Fruit fly (Drosophila melanogaster) whole organism, embryonic: ENCODE results near the gene CG8312.

Source experiments
- C15 ChIP-seq: fragments of 200-800 bp; sonication (Bioruptor generic); IDR thresholded peaks from 3 replicates; pipeline ENCODE4 v1.3.6; 2022; ENCODE audit warnings: missing biosample characterization, missing genetic modification characterization
- CG1024 ChIP-seq: fragments of 200-800 bp; sonication (Bioruptor generic); IDR thresholded peaks from 2 replicates; pipeline ENCODE4 v1.3.6; 2022; ENCODE audit warnings: missing biosample characterization, missing genetic modification characterization
- CG11696 ChIP-seq: fragments of 200-800 bp; sonication (Bioruptor generic); IDR thresholded peaks from 2 replicates; pipeline ENCODE4 v1.3.6; 2022; ENCODE audit warnings: missing biosample characterization, missing genetic modification characterization
- CG12659 ChIP-seq: fragments of 200-800 bp; sonication (Bioruptor generic); optimal IDR thresholded peaks from 3 replicates; lab custom pipeline; 2017; ENCODE audit warnings: mild to moderate bottlenecking, missing biosample characterization, missing genetic modification reagents, missing genetic modification characterization
- CG12744 ChIP-seq: fragments of 200-800 bp; sonication (Bioruptor generic); optimal IDR thresholded peaks from 2 replicates; lab custom pipeline; 2016; ENCODE audit warnings: missing biosample characterization, missing genetic modification characterization
- CG17912 ChIP-seq: fragments of 200-800 bp; sonication (Bioruptor generic); optimal IDR thresholded peaks from 2 replicates; lab custom pipeline; 2018; ENCODE audit warnings: missing biosample characterization, mild to moderate bottlenecking, missing genetic modification characterization
- CG2129 ChIP-seq: fragments of 200-800 bp; sonication (Bioruptor generic); IDR thresholded peaks from 2 replicates; pipeline ENCODE4 v1.3.6; 2022; ENCODE audit warnings: missing biosample characterization, missing genetic modification characterization; ENCODE audit not compliant: partially characterized antibody
- CG31441 ChIP-seq: fragments of 200-800 bp; sonication (Bioruptor generic); IDR thresholded peaks from 2 replicates; pipeline ENCODE4 v1.3.6; 2022; ENCODE audit warnings: missing biosample characterization, missing genetic modification characterization
- CG32772 ChIP-seq: fragments of 200-800 bp; sonication (Bioruptor generic); IDR thresholded peaks from 2 replicates; pipeline ENCODE4 v1.3.6; 2022; ENCODE audit warnings: missing biosample characterization, missing genetic modification characterization
- CG33213 ChIP-seq: fragments of 200-800 bp; sonication (Bioruptor generic); optimal IDR thresholded peaks from 3 replicates; lab custom pipeline; 2016; ENCODE audit warnings: missing biosample characterization, missing genetic modification characterization
- CG33557 ChIP-seq: fragments of 200-800 bp; sonication (Bioruptor generic); optimal IDR thresholded peaks from 2 replicates; lab custom pipeline; 2019; ENCODE audit warnings: missing biosample characterization, mild to moderate bottlenecking, missing genetic modification characterization, moderate library complexity
- CG3838 ChIP-seq: fragments of 200-800 bp; sonication (Bioruptor generic); optimal IDR thresholded peaks from 3 replicates; lab custom pipeline; 2016; ENCODE audit warnings: missing biosample characterization, missing genetic modification characterization
- CG7556 ChIP-seq: fragments of 200-800 bp; sonication (Bioruptor generic); optimal IDR thresholded peaks from 2 replicates; lab custom pipeline; 2017; ENCODE audit warnings: missing biosample characterization, mild to moderate bottlenecking, missing genetic modification characterization
- CG7839 ChIP-seq: fragments of 200-800 bp; sonication (Bioruptor generic); optimal IDR thresholded peaks from 3 replicates; lab custom pipeline; 2018; ENCODE audit warnings: missing biosample characterization, mild to moderate bottlenecking, missing genetic modification characterization, moderate library complexity
- CG8290 ChIP-seq, 3 experiments: fragments of 200-800 bp; sonication (Bioruptor generic); optimal IDR thresholded peaks; 2 replicates each; lab custom pipeline; 2016 to 2019; ENCODE audit warnings: missing biosample characterization in 3 of 3, missing genetic modification characterization in 3 of 3, mild to moderate bottlenecking in 2 of 3, moderate library complexity in 1 of 3
- Camta ChIP-seq: fragments of 200-800 bp; sonication (Bioruptor generic); optimal IDR thresholded peaks from 2 replicates; lab custom pipeline; 2016; ENCODE audit warnings: missing biosample characterization, missing genetic modification characterization
- CrebB ChIP-seq: fragments of 200-800 bp; sonication (Bioruptor generic); optimal IDR thresholded peaks from 3 replicates; lab custom pipeline; 2018; ENCODE audit warnings: missing biosample characterization, mild to moderate bottlenecking, missing genetic modification characterization
- D ChIP-seq, 2 experiments: fragments of 200-800 bp in 1 of 2; fragments of >200 bp in 1 of 2; sonication (Bioruptor generic) in 1 of 2; optimal IDR thresholded peaks; 2 replicates in 1 of 2; 3 replicates in 1 of 2; lab custom pipeline; 2017; ENCODE audit warnings: mild to moderate bottlenecking in 1 of 2, missing biosample characterization in 1 of 2, missing genetic modification characterization in 1 of 2, missing genetic modification reagents in 1 of 2
- Dbx ChIP-seq: fragments of 200-800 bp; sonication (Bioruptor generic); IDR thresholded peaks from 3 replicates; pipeline ENCODE4 v1.3.6; 2022; ENCODE audit warnings: missing biosample characterization, missing genetic modification characterization
- Dip3 ChIP-seq: fragments of 200-800 bp; sonication (Bioruptor generic); optimal IDR thresholded peaks from 3 replicates; lab custom pipeline; 2016; ENCODE audit warnings: missing biosample characterization, missing genetic modification characterization
- Eip74EF ChIP-seq, 2 experiments: fragments of 200-800 bp in 1 of 2; fragments of >200 bp in 1 of 2; sonication (Bioruptor generic) in 1 of 2; optimal IDR thresholded peaks; 2 replicates each; lab custom pipeline; 2017 to 2019; ENCODE audit warnings: missing biosample characterization in 2 of 2, missing genetic modification characterization in 2 of 2, mild to moderate bottlenecking in 1 of 2, moderate library complexity in 1 of 2
- Fer2 ChIP-seq: fragments of 200-800 bp; sonication (Bioruptor generic); optimal IDR thresholded peaks from 2 replicates; lab custom pipeline; 2018; ENCODE audit warnings: missing biosample characterization, mild to moderate bottlenecking, missing genetic modification characterization, moderate library complexity
- Gug ChIP-seq: fragments of 200-800 bp; sonication (Bioruptor generic); IDR thresholded peaks from 4 replicates; pipeline ENCODE4 v1.3.6; 2022; ENCODE audit warnings: missing biosample characterization, missing genetic modification characterization
- Max ChIP-seq: fragments of 200-800 bp; sonication (Bioruptor generic); optimal IDR thresholded peaks from 2 replicates; lab custom pipeline; 2016; ENCODE audit warnings: missing biosample characterization, mild to moderate bottlenecking, missing genetic modification characterization
- Nf-YB ChIP-seq: fragments of 200-800 bp; sonication (Bioruptor generic); optimal IDR thresholded peaks from 3 replicates; lab custom pipeline; 2019; ENCODE audit warnings: missing biosample characterization, mild to moderate bottlenecking, missing genetic modification characterization, moderate library complexity
- NfI ChIP-seq: fragments of 200-800 bp; sonication (Bioruptor generic); optimal IDR thresholded peaks from 3 replicates; lab custom pipeline; 2018; ENCODE audit warnings: missing biosample characterization, mild to moderate bottlenecking, missing genetic modification characterization, moderate library complexity
- Sin3A ChIP-seq: fragments of >200 bp; optimal IDR thresholded peaks from 2 replicates; lab custom pipeline; 2018
- Sox102F ChIP-seq: fragments of 200-800 bp; sonication (Bioruptor generic); optimal IDR thresholded peaks from 2 replicates; lab custom pipeline; 2018; ENCODE audit warnings: missing biosample characterization, mild to moderate bottlenecking, missing genetic modification characterization, moderate library complexity
- Ssrp ChIP-seq: fragments of 200-800 bp; sonication (Bioruptor generic); optimal IDR thresholded peaks from 2 replicates; lab custom pipeline; 2018; ENCODE audit warnings: missing biosample characterization, mild to moderate bottlenecking, missing genetic modification characterization, moderate library complexity
- Taf1 ChIP-seq: fragments of 200-800 bp; sonication (Bioruptor generic); IDR thresholded peaks from 2 replicates; pipeline ENCODE4 v1.3.6; 2022; ENCODE audit warnings: missing biosample characterization, missing genetic modification characterization
- YL-1 ChIP-seq: fragments of 200-800 bp; sonication (Bioruptor generic); optimal IDR thresholded peaks from 3 replicates; lab custom pipeline; 2017; ENCODE audit warnings: missing biosample characterization, mild to moderate bottlenecking, missing genetic modification characterization
- ap ChIP-seq: fragments of 200-800 bp; sonication (Bioruptor generic); IDR thresholded peaks from 2 replicates; pipeline ENCODE4 v1.3.6; 2022; ENCODE audit warnings: missing biosample characterization, missing genetic modification characterization
- az2 ChIP-seq: fragments of 200-800 bp; sonication (Bioruptor generic); optimal IDR thresholded peaks from 3 replicates; lab custom pipeline; 2016; ENCODE audit warnings: missing biosample characterization, missing genetic modification characterization
- bbx ChIP-seq: fragments of 200-800 bp; sonication (Bioruptor generic); IDR thresholded peaks from 2 replicates; pipeline ENCODE4 v1.3.6; 2022; ENCODE audit warnings: missing biosample characterization, missing genetic modification characterization; ENCODE audit not compliant: partially characterized antibody
- bcd ChIP-seq: fragments of 200-800 bp; sonication (Bioruptor generic); optimal IDR thresholded peaks from 2 replicates; lab custom pipeline; 2017; ENCODE audit warnings: missing biosample characterization, mild to moderate bottlenecking, missing genetic modification characterization
- chif ChIP-seq, 2 experiments: fragments of 200-800 bp; sonication (Bioruptor generic); optimal IDR thresholded peaks; 3 replicates each; lab custom pipeline; 2016; ENCODE audit warnings: missing biosample characterization in 2 of 2, missing genetic modification characterization in 2 of 2
- kah ChIP-seq: fragments of 200-800 bp; sonication (Bioruptor generic); optimal IDR thresholded peaks from 2 replicates; lab custom pipeline; 2018; ENCODE audit warnings: missing biosample characterization, mild to moderate bottlenecking, missing genetic modification characterization
- knrl ChIP-seq: fragments of 200-800 bp; sonication (Bioruptor generic); IDR thresholded peaks from 3 replicates; pipeline ENCODE4 v1.3.6; 2022; ENCODE audit warnings: missing biosample characterization, missing genetic modification characterization; ENCODE audit not compliant: partially characterized antibody
- lab ChIP-seq: fragments of 200-800 bp; sonication (Bioruptor generic); optimal IDR thresholded peaks from 3 replicates; lab custom pipeline; 2017; ENCODE audit warnings: missing biosample characterization, missing genetic modification characterization, mild to moderate bottlenecking, moderate library complexity, missing genetic modification reagents
- odd ChIP-seq: fragments of 200-800 bp; sonication (Bioruptor generic); optimal IDR thresholded peaks from 2 replicates; lab custom pipeline; 2017; ENCODE audit warnings: missing biosample characterization, mild to moderate bottlenecking, missing genetic modification characterization
- pb ChIP-seq: fragments of 200-800 bp; sonication (Bioruptor generic); optimal IDR thresholded peaks from 3 replicates; lab custom pipeline; 2016; ENCODE audit warnings: missing biosample characterization, missing genetic modification characterization
- peb ChIP-seq: fragments of 200-800 bp; sonication (Bioruptor generic); IDR thresholded peaks from 2 replicates; pipeline ENCODE4 v1.3.6; 2022; ENCODE audit warnings: missing biosample characterization, missing genetic modification characterization
- ranshi ChIP-seq: fragments of 200-800 bp; sonication (Bioruptor generic); IDR thresholded peaks from 2 replicates; pipeline ENCODE4 v1.3.6; 2022; ENCODE audit warnings: missing biosample characterization, missing genetic modification characterization
- slou ChIP-seq: fragments of 200-800 bp; sonication (Bioruptor generic); optimal IDR thresholded peaks from 3 replicates; lab custom pipeline; 2016; ENCODE audit warnings: missing biosample characterization, missing genetic modification characterization
- tll ChIP-seq, 2 experiments: fragments of 200-800 bp in 1 of 2; fragments of >200 bp in 1 of 2; sonication (Bioruptor generic) in 1 of 2; optimal IDR thresholded peaks; 2 replicates each; lab custom pipeline; 2017 to 2019; ENCODE audit warnings: missing biosample characterization in 2 of 2, missing genetic modification characterization in 2 of 2, mild to moderate bottlenecking in 1 of 2, moderate library complexity in 1 of 2
- trem ChIP-seq: fragments of 200-800 bp; optimal IDR thresholded peaks from 3 replicates; lab custom pipeline; 2019; ENCODE audit warnings: missing biosample characterization, mild to moderate bottlenecking, missing genetic modification characterization, moderate library complexity

CG8312 gene

DNA sequence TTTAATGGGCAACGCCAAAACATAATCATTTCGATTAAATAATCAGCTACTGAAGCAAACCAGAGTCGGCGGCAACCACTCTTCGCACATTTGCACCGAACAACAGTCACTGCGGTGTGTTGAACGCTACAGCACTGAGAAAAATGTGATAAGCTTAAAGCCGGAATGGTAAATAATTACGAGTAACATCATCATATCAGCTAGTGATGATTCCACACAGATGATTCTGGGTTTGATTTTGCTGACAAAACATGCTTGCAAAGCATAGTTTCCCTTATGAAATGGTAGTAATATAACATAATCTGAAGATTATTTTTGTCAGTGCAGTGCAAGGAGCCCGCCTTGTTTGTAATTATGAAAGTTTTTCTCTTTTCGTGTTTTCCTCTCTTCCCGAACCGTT, 7.0 kb downstream of the CG8312 start (continued):
- peak; percentile 65 for TF ChIP-seq Ssrp (tag; lab: Kevin White, UChicago)
- peak; percentile 65 for TF ChIP-seq CG31441 (GFP tag; lab: Robert Waterston, UW)
- TF ChIP-seq bbx (GFP tag; lab: Robert Waterston, UW): no peak
- peak; percentile 21 for TF ChIP-seq CG7839 (tag; lab: Kevin White, UChicago)
- TF ChIP-seq CG32772 (GFP tag; lab: Robert Waterston, UW): 0 out of 2 replicates have a peak, but pooled peaks have one; percentile 19
- TF ChIP-seq bcd: peak; percentile 55
- peak; percentile 14 for TF ChIP-seq CG12659 (GFP tag; lab: Kevin White, UChicago)
- no peak for TF ChIP-seq peb (GFP tag; lab: Robert Waterston, UW)
- TF ChIP-seq CG1024 (GFP tag; lab: Robert Waterston, UW): 0 out of 2 replicates have a peak, but pooled peaks have one; percentile 35
- TF ChIP-seq chif (GFP tag; optimal IDR thresholded peaks at IDR 0.05; lab: Kevin White, UChicago): peak; percentile 56 to 76
- peak; percentile 30 for TF ChIP-seq NfI (GFP tag; lab: Kevin White, UChicago)
- TF ChIP-seq knrl (GFP tag; lab: Robert Waterston, UW): no peak
- TF ChIP-seq Nf-YB (GFP tag; lab: Kevin White, UChicago): no peak
- TF ChIP-seq CG2129 (GFP tag; lab: Robert Waterston, UW): no peak
- peak; percentile 12 for TF ChIP-seq Camta
- no peak for TF ChIP-seq CrebB (tag; lab: Kevin White, UChicago)
- TF ChIP-seq CG17912 (GFP tag; lab: Kevin White, UChicago): no peak
- TF ChIP-seq CG33557 (GFP tag; lab: Kevin White, UChicago): peak; percentile 51
- TF ChIP-seq Eip74EF (GFP tag; optimal IDR thresholded peaks at IDR 0.05; lab: Kevin White, UChicago): no peak
- no peak for TF ChIP-seq CG8290 (GFP tag; optimal IDR thresholded peaks at IDR 0.05; lab: Kevin White, UChicago)
- peak in 1 of 2 experiments; percentile 61 for TF ChIP-seq CG8290 (tag; optimal IDR thresholded peaks at IDR 0.05; lab: Kevin White, UChicago)
- no peak for TF ChIP-seq Max
- no peak for TF ChIP-seq Sin3A (lab: Kevin White, UChicago)
- no peak for TF ChIP-seq YL-1 (GFP tag; lab: Kevin White, UChicago)
- TF ChIP-seq trem (tag; lab: Kevin White, UChicago): peak; percentile 35
- TF ChIP-seq ap: no peak
- no peak for TF ChIP-seq odd (GFP tag; lab: Kevin White, UChicago)
- TF ChIP-seq CG33213: no peak
- peak; percentile 28 for TF ChIP-seq CG7556 (GFP tag; lab: Kevin White, UChicago)
- no peak for TF ChIP-seq CG11696 (GFP tag; lab: Robert Waterston, UW)
- TF ChIP-seq D (optimal IDR thresholded peaks at IDR 0.05; lab: Kevin White, UChicago): no peak
- peak; percentile 68 for TF ChIP-seq D (GFP tag; optimal IDR thresholded peaks at IDR 0.05; lab: Kevin White, UChicago)
- TF ChIP-seq Dip3 (GFP tag; lab: Kevin White, UChicago): no peak
- no peak for TF ChIP-seq CG12744 (GFP tag; lab: Kevin White, UChicago)
- TF ChIP-seq az2 (GFP tag; lab: Kevin White, UChicago): peak; percentile 59
- no peak for TF ChIP-seq C15 (GFP tag; lab: Robert Waterston, UW)
- no peak for TF ChIP-seq CG3838 (GFP tag; lab: Kevin White, UChicago)
- TF ChIP-seq tll (GFP tag; optimal IDR thresholded peaks at IDR 0.05; lab: Kevin White, UChicago): no peak
- no peak for TF ChIP-seq pb (GFP tag; lab: Kevin White, UChicago)
- no peak for TF ChIP-seq Taf1 (GFP tag; lab: Robert Waterston, UW)
- TF ChIP-seq kah: no peak
- no peak for TF ChIP-seq Dbx (GFP tag; lab: Robert Waterston, UW)
- peak; percentile 77 for TF ChIP-seq Sox102F
- no peak for TF ChIP-seq slou (GFP tag; lab: Kevin White, UChicago)
- 0 out of 4 replicates have a peak, but pooled peaks have one; percentile 31 for TF ChIP-seq Gug
- 0 out of 2 replicates have a peak, but pooled peaks have one; percentile 11 for TF ChIP-seq ranshi (GFP tag; lab: Robert Waterston, UW)
- peak; percentile 37 for TF ChIP-seq lab (GFP tag; lab: Kevin White, UChicago)
- no peak for TF ChIP-seq Fer2 (tag; lab: Kevin White, UChicago)
